Fruit fly (Drosophila melanogaster): ENCODE data around the gene CG17726.

CG17726 gene

DNA sequence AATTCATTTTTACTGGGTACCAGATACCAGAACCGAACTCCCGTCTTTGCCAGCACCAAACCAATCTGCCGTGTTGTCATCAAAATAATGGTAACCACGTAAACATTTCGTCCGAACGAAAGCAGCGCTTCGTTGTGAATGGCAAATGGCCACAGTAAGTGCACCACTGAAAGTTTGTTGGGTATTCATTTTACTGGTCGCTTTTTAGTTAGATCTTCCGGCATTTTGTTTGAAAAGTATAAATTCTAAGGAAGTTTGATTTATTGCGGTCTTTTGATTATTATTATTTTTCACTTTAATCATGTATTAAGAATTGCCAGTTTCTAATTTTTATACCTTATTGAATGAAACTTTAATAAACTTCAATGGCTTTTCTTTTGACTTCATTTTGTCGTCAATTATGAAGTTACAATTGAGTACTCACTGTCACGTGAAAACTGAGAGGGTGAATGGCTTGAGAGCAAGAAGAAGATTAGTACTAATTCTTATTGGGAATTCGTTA, 12.1 kb upstream of the CG17726 start, which contains the start of gene ZnT86D (continued):
- peak; percentile 51 for TF ChIP-seq tin (GFP tag; optimal IDR thresholded peaks at IDR 0.05)
- TF ChIP-seq D (optimal IDR thresholded peaks at IDR 0.05) = no peak
- peak; percentile 12 for TF ChIP-seq D (GFP tag; optimal IDR thresholded peaks at IDR 0.05)
- TF ChIP-seq Sry-β (GFP tag; optimal IDR thresholded peaks at IDR 0.05) = peak; percentile 71
- TF ChIP-seq dm (GFP tag; optimal IDR thresholded peaks at IDR 0.05) = peak; percentile 21
- TF ChIP-seq CG18476 (GFP tag; optimal IDR thresholded peaks at IDR 0.05) = peak; percentile 51
- no peak for TF ChIP-seq CG14050 (GFP tag; IDR thresholded peaks at IDR 0.05)
- peak; percentile 62 for TF ChIP-seq CG17829 (tag; optimal IDR thresholded peaks at IDR 0.05)
- no peak for TF ChIP-seq ro (GFP tag; IDR thresholded peaks at IDR 0.05)
- no peak for TF ChIP-seq CG1024 (GFP tag; IDR thresholded peaks at IDR 0.05)
- no peak for TF ChIP-seq CG16779 (GFP tag; IDR thresholded peaks at IDR 0.05)
- TF ChIP-seq Fer3 (tag; optimal IDR thresholded peaks at IDR 0.05) = peak; percentile 70
- TF ChIP-seq CG3847 (GFP tag; IDR thresholded peaks at IDR 0.05) = peak; percentile 65
- TF ChIP-seq CG43689 (GFP tag; IDR thresholded peaks at IDR 0.05) = no peak
- TF ChIP-seq tio (GFP tag; optimal IDR thresholded peaks at IDR 0.05) = no peak
- peak; percentile 66 for TF ChIP-seq CG3281 (GFP tag; optimal IDR thresholded peaks at IDR 0.05)
- peak; percentile 75 for TF ChIP-seq CHES-1-like (GFP tag; optimal IDR thresholded peaks at IDR 0.05)
- TF ChIP-seq D19A (tag; optimal IDR thresholded peaks at IDR 0.05) = peak; percentile 60
- no peak for TF ChIP-seq vnd (GFP tag; IDR thresholded peaks at IDR 0.05; ENCODE audit: partially characterized antibody)
- TF ChIP-seq CG15601 (tag; optimal IDR thresholded peaks at IDR 0.05) = peak; percentile 66
- TF ChIP-seq CG32532 (GFP tag; IDR thresholded peaks at IDR 0.05) = peak; percentile 68
- TF ChIP-seq CG10565 (GFP tag; optimal IDR thresholded peaks at IDR 0.05) = no peak
- TF ChIP-seq pzg (GFP tag; optimal IDR thresholded peaks at IDR 0.05) = peak; percentile 64
- TF ChIP-seq CG12769 (tag; optimal IDR thresholded peaks at IDR 0.05) = peak; percentile 10
- no peak for TF ChIP-seq cg (GFP tag; optimal IDR thresholded peaks at IDR 0.05)
- no peak for TF ChIP-seq hkb (optimal IDR thresholded peaks at IDR 0.05)
- TF ChIP-seq hkb (GFP tag; IDR thresholded peaks at IDR 0.05) = 0 out of 2 replicates have a peak, but pooled peaks have one; percentile 6
- TF ChIP-seq pita (GFP tag; optimal IDR thresholded peaks at IDR 0.05) = no peak
- peak; percentile 13 for TF ChIP-seq gfzf (GFP tag; optimal IDR thresholded peaks at IDR 0.05)
- no peak for TF ChIP-seq ash1 (GFP tag; optimal IDR thresholded peaks at IDR 0.05)
- TF ChIP-seq dimm (GFP tag; IDR thresholded peaks at IDR 0.05) = no peak
- peak; percentile 50; the same call in 2 of the 4 replicates for TF ChIP-seq Gug (GFP tag; IDR thresholded peaks at IDR 0.05)
- TF ChIP-seq CG42726 (GFP tag; IDR thresholded peaks at IDR 0.05; ENCODE audit: partially characterized antibody) = no peak
- peak; percentile 58 for TF ChIP-seq CG17568 (GFP tag; optimal IDR thresholded peaks at IDR 0.05)
- peak; percentile 69 for TF ChIP-seq CrebB (tag; optimal IDR thresholded peaks at IDR 0.05)
- TF ChIP-seq gro (GFP tag; optimal IDR thresholded peaks at IDR 0.05) = no peak
- no peak for TF ChIP-seq repo (GFP tag; optimal IDR thresholded peaks at IDR 0.05)
- no peak for TF ChIP-seq Hey (tag; optimal IDR thresholded peaks at IDR 0.05)
- TF ChIP-seq Deaf1 (tag; optimal IDR thresholded peaks at IDR 0.05) = peak; percentile 34
- no peak for TF ChIP-seq Drgx (GFP tag; IDR thresholded peaks at IDR 0.05)
- TF ChIP-seq CG18619 (GFP tag; optimal IDR thresholded peaks at IDR 0.05) = peak; percentile 62
- TF ChIP-seq GATAe (GFP tag; conservative IDR thresholded peaks at IDR 0.05) = no peak
- TF ChIP-seq Ets97D (GFP tag; optimal IDR thresholded peaks at IDR 0.05) = peak; percentile 57
- peak; percentile 48 for TF ChIP-seq pb (GFP tag; optimal IDR thresholded peaks at IDR 0.05)
- TF ChIP-seq CG3995 (GFP tag; optimal IDR thresholded peaks at IDR 0.05) = peak; percentile 75
- TF ChIP-seq CG6813 (GFP tag; optimal IDR thresholded peaks at IDR 0.05) = no peak
- TF ChIP-seq Pdp1 (GFP tag; optimal IDR thresholded peaks at IDR 0.05) = peak; percentile 48 to 49
- TF ChIP-seq CG11093 (GFP tag; IDR thresholded peaks at IDR 0.05) = no peak
- TF ChIP-seq BtbVII (GFP tag; optimal IDR thresholded peaks at IDR 0.05) = no peak
- TF ChIP-seq cwo (GFP tag; optimal IDR thresholded peaks at IDR 0.05) = peak; percentile 49
- no peak for TF ChIP-seq btn (GFP tag; optimal IDR thresholded peaks at IDR 0.05)

Data from whole organism, embryonic.